Fruit fly (Drosophila melanogaster): Measurements from ENCODE around the gene CG33768.

dm6 chr3L:22671699-22672276 is 24.8 kb downstream of the CG33768 start:
- TF ChIP-seq CG15710 (tag; optimal IDR thresholded peaks at IDR 0.05) (no peak), CG4496 (GFP tag; IDR thresholded peaks at IDR 0.05) (no peak), CG34367 (tag; optimal IDR thresholded peaks at IDR 0.05) (no peak), CG13204 (GFP tag; optimal IDR thresholded peaks at IDR 0.05) (no peak), CG10348 (GFP tag; IDR thresholded peaks at IDR 0.05) (no peak)

Data from whole organism, pupa.